Worm (Caenorhabditis elegans) whole organism, L1 larva: Measurements from ENCODE around the gene deb-1.

Source experiments
- C04F5.9 ChIP-seq: sonication (generic microtip); optimal IDR thresholded peaks from 2 replicates; lab custom pipeline; 2016; ENCODE audit warnings: missing genetic modification characterization, missing compliant biosample characterization
- C16A3.4 ChIP-seq: fragments of 150-350 bp; optimal IDR thresholded peaks from 2 replicates; lab custom pipeline; 2014; ENCODE audit warnings: missing biosample characterization, missing genetic modification characterization
- C34B4.2 ChIP-seq: sonication (generic microtip); optimal IDR thresholded peaks from 2 replicates; lab custom pipeline; 2017; ENCODE audit warnings: mild to moderate bottlenecking, missing genetic modification characterization, missing compliant biosample characterization
- alr-1 ChIP-seq: fragments of 200-800 bp; sonication (Bioruptor generic); optimal IDR thresholded peaks from 2 replicates; lab custom pipeline; 2018; ENCODE audit warnings: borderline replicate concordance, mild to moderate bottlenecking, missing genetic modification characterization, missing compliant biosample characterization
- ama-1 ChIP-seq: fragments of 150-350 bp; optimal IDR thresholded peaks from 2 replicates; lab custom pipeline; 2014
- blmp-1 ChIP-seq: fragments of 150-350 bp; optimal IDR thresholded peaks from 2 replicates; lab custom pipeline; 2014; ENCODE audit warnings: missing biosample characterization, missing genetic modification characterization
- ceh-63 ChIP-seq: fragments of 200-800 bp; sonication (Bioruptor generic); optimal IDR thresholded peaks from 2 replicates; lab custom pipeline; 2018; ENCODE audit warnings: mild to moderate bottlenecking, missing genetic modification characterization, missing compliant biosample characterization
- ceh-8 ChIP-seq: fragments of 200-800 bp; sonication (Bioruptor generic); optimal IDR thresholded peaks from 2 replicates; lab custom pipeline; 2018; ENCODE audit warnings: mild to moderate bottlenecking, missing genetic modification characterization, moderate library complexity, missing compliant biosample characterization
- ceh-82 ChIP-seq, 3 experiments: fragments of 150-350 bp in 1 of 3; sonication (generic microtip) in 2 of 3; optimal IDR thresholded peaks; 2 replicates each; lab custom pipeline; 2014 to 2017; ENCODE audit warnings: missing biosample characterization in 3 of 3, missing genetic modification characterization in 3 of 3
- ces-1 ChIP-seq: fragments of 150-350 bp; optimal IDR thresholded peaks from 2 replicates; lab custom pipeline; 2014; ENCODE audit warnings: missing biosample characterization, missing genetic modification reagents, missing genetic modification characterization
- efl-1 ChIP-seq, 4 experiments: fragments of 150-350 bp; optimal IDR thresholded peaks in 3 of 4; peaks in 1 of 4; 1 replicate in 1 of 4; 2 replicates in 3 of 4; lab custom pipeline; 2014; ENCODE audit warnings: missing biosample characterization in 2 of 4, missing genetic modification characterization in 2 of 4, missing genetic modification reagents in 2 of 4
- egl-27 ChIP-seq, 2 experiments: fragments of 150-350 bp in 1 of 2; sonication (generic microtip); optimal IDR thresholded peaks; 3 replicates each; lab custom pipeline; 2017 to 2018; ENCODE audit warnings: missing biosample characterization in 2 of 2, missing genetic modification characterization in 2 of 2, missing genetic modification reagents in 2 of 2
- ets-5 ChIP-seq: fragments of 200-800 bp; sonication (Bioruptor generic); IDR thresholded peaks from 2 replicates; pipeline ENCODE4 v1.3.6; 2022; ENCODE audit warnings: missing genetic modification characterization, missing compliant biosample characterization
- fkh-8 ChIP-seq: sonication (generic microtip); optimal IDR thresholded peaks from 2 replicates; lab custom pipeline; 2016; ENCODE audit warnings: mild to moderate bottlenecking, missing genetic modification characterization, missing compliant biosample characterization
- hlh-17 ChIP-seq: fragments of 200-800 bp; sonication (Bioruptor generic); optimal IDR thresholded peaks from 2 replicates; lab custom pipeline; 2018; ENCODE audit warnings: missing genetic modification characterization, mild to moderate bottlenecking, missing compliant biosample characterization, moderate library complexity, borderline replicate concordance
- hlh-4 ChIP-seq: sonication (generic microtip); optimal IDR thresholded peaks from 2 replicates; lab custom pipeline; 2016; ENCODE audit warnings: mild to moderate bottlenecking, missing genetic modification characterization, missing compliant biosample characterization
- isw-1 ChIP-seq: fragments of 200-800 bp; sonication (Bioruptor generic); IDR thresholded peaks from 2 replicates; pipeline ENCODE4 v1.3.6; 2022; ENCODE audit warnings: missing genetic modification characterization, missing compliant biosample characterization
- jun-1 ChIP-seq: fragments of 150-350 bp; optimal IDR thresholded peaks from 2 replicates; lab custom pipeline; 2014; ENCODE audit warnings: missing biosample characterization, missing genetic modification reagents, missing genetic modification characterization
- lin-35 ChIP-seq, 2 experiments: fragments of 150-350 bp; optimal IDR thresholded peaks; 2 replicates each; lab custom pipeline; 2014; ENCODE audit warnings: missing biosample characterization in 2 of 2, missing genetic modification characterization in 2 of 2, missing genetic modification reagents in 2 of 2
- mdl-1 ChIP-seq, 2 experiments: fragments of 150-350 bp; optimal IDR thresholded peaks; 2 replicates each; lab custom pipeline; 2014 to 2017; ENCODE audit warnings: missing biosample characterization in 2 of 2, missing genetic modification characterization in 2 of 2, inconsistent platforms in 1 of 2
- mef-2 ChIP-seq: fragments of 150-350 bp; optimal IDR thresholded peaks from 2 replicates; lab custom pipeline; 2014; ENCODE audit warnings: missing biosample characterization, missing genetic modification characterization
- mep-1 ChIP-seq: fragments of 150-350 bp; optimal IDR thresholded peaks from 2 replicates; lab custom pipeline; 2014; ENCODE audit warnings: missing biosample characterization, missing genetic modification characterization
- nhr-11 ChIP-seq: fragments of 150-350 bp; optimal IDR thresholded peaks from 2 replicates; lab custom pipeline; 2014; ENCODE audit warnings: missing biosample characterization, missing genetic modification characterization
- nhr-19 ChIP-seq: fragments of 200-800 bp; sonication (Bioruptor generic); conservative IDR thresholded peaks from 2 replicates; pipeline ENCODE4 v1.3.6; 2022; ENCODE audit warnings: missing genetic modification characterization, missing compliant biosample characterization
- nhr-237 ChIP-seq: fragments of 150-350 bp; optimal IDR thresholded peaks from 2 replicates; lab custom pipeline; 2014; ENCODE audit warnings: missing biosample characterization, missing genetic modification characterization
- nhr-28 ChIP-seq: fragments of 150-350 bp; optimal IDR thresholded peaks from 2 replicates; lab custom pipeline; 2014; ENCODE audit warnings: missing biosample characterization, missing genetic modification characterization
- nhr-84 ChIP-seq: sonication (generic microtip); optimal IDR thresholded peaks from 2 replicates; lab custom pipeline; 2017; ENCODE audit warnings: missing biosample characterization, missing genetic modification characterization
- nhr-85 ChIP-seq: sonication (generic microtip); peaks from one replicate; lab custom pipeline; 2016; ENCODE audit warnings: missing genetic modification characterization, inconsistent platforms, missing compliant biosample characterization
- pqm-1 ChIP-seq: sonication (generic microtip); optimal IDR thresholded peaks from 3 replicates; lab custom pipeline; 2017; ENCODE audit warnings: missing biosample characterization, missing genetic modification characterization
- rnt-1 ChIP-seq: sonication (generic microtip); optimal IDR thresholded peaks from 2 replicates; lab custom pipeline; 2016; ENCODE audit warnings: mild to moderate bottlenecking, missing genetic modification characterization, moderate library complexity, missing compliant biosample characterization
- sox-4 ChIP-seq: sonication (generic microtip); optimal IDR thresholded peaks from 2 replicates; lab custom pipeline; 2016; ENCODE audit warnings: missing genetic modification characterization, missing compliant biosample characterization
- tlp-1 ChIP-seq: fragments of 150-350 bp; optimal IDR thresholded peaks from 2 replicates; lab custom pipeline; 2014; ENCODE audit warnings: missing biosample characterization, missing genetic modification characterization
- unc-62 ChIP-seq: fragments of 150-350 bp; optimal IDR thresholded peaks from 2 replicates; lab custom pipeline; 2014; ENCODE audit warnings: missing biosample characterization, missing genetic modification reagents, missing genetic modification characterization
- unc-98 ChIP-seq: fragments of 200-800 bp; sonication (Bioruptor generic); IDR thresholded peaks from 2 replicates; pipeline ENCODE4 v1.3.6; 2022; ENCODE audit warnings: missing genetic modification characterization, missing compliant biosample characterization
- vab-15 ChIP-seq: sonication (generic microtip); optimal IDR thresholded peaks from 2 replicates; lab custom pipeline; 2017; ENCODE audit warnings: missing genotype, mild to moderate bottlenecking, missing genetic modification characterization, missing compliant biosample characterization
- zag-1 ChIP-seq: fragments of 150-350 bp; optimal IDR thresholded peaks from 2 replicates; lab custom pipeline; 2014; ENCODE audit warnings: missing biosample characterization, missing genetic modification characterization

The deb-1 gene

DNA sequence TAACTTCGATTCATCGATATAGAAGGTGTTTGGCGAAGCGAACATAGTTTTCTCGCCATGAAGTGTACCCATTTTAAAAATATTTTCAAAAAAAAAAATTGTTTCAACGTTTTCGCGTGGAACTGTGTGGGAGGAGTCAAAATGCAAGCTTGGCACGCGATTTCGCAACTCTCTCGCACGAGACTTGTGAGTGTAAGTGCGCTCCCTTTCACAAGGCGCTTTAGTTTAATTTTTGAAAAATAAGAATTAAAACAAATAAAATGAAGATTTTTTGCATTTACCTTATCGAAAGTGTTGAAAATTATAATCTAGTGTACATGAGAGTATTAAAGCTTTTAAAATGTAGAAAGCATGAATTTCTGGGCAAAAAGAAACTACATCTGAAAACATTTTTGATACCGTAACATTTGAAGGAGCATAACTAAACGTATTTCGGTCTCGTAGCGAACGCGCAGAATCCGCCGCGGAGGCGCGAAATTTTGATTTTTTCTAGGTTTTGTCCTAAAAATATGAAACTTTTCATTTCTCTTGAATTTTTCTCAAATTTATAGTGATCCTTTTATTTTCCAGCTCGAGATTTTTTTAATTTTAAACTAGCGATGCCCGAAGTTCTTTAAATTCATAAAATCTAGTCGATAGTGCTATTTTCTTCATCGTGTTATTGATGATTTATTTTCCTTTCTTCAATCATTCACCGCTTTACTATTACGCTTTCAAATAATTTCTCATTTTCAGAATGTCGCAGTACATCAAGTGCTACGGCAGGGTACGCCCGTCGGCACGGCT, 54.4 kb downstream of the deb-1 start, which contains the start of the genes cogc-2 and klp-18 (continued):
- TF ChIP-seq sox-4: peak; percentile 63
- TF ChIP-seq nhr-19 (GFP tag; lab: Robert Waterston, UW): peak; percentile 90
- peak; percentile 52 for TF ChIP-seq C04F5.9
- TF ChIP-seq rnt-1 (tag; lab: Kevin White, UChicago): peak; percentile 93
- peak; percentile 67 for TF ChIP-seq fkh-8 (tag; lab: Kevin White, UChicago)
- TF ChIP-seq unc-62 (GFP tag; lab: Kevin White, UChicago): no peak
- TF ChIP-seq nhr-237: no peak
- TF ChIP-seq C34B4.2 (tag; lab: Kevin White, UChicago): no peak
- TF ChIP-seq efl-1 (optimal IDR thresholded peaks at IDR 0.05; lab: Kevin White, UChicago): peak; percentile 96 to 97
- TF ChIP-seq efl-1 (GFP tag; optimal IDR thresholded peaks at IDR 0.05 in 1 of 2; lab: Kevin White, UChicago): peak; percentile 95 to 99
- no peak for TF ChIP-seq vab-15
- no peak for TF ChIP-seq mef-2 (tag; lab: Kevin White, UChicago)
- TF ChIP-seq ces-1: no peak
- TF ChIP-seq nhr-11 (tag; lab: Kevin White, UChicago): peak; percentile 7
- no peak for TF ChIP-seq alr-1 (tag; lab: Kevin White, UChicago)
- no peak for TF ChIP-seq ama-1 (lab: Kevin White, UChicago)
- TF ChIP-seq mdl-1 (tag; optimal IDR thresholded peaks at IDR 0.05; lab: Kevin White, UChicago): peak in 1 of 2 experiments; percentile 88
- TF ChIP-seq unc-98 (GFP tag; lab: Robert Waterston, UW): no peak
- peak; percentile 85 for TF ChIP-seq nhr-85 (tag; lab: Kevin White, UChicago)
- no peak for TF ChIP-seq pqm-1
- TF ChIP-seq jun-1 (tag; lab: Kevin White, UChicago): peak; percentile 44
- no peak for TF ChIP-seq nhr-28 (tag; lab: Kevin White, UChicago)
- no peak for TF ChIP-seq zag-1 (tag; lab: Kevin White, UChicago)
- TF ChIP-seq ets-5 (GFP tag; lab: Robert Waterston, UW): no peak
- no peak for TF ChIP-seq egl-27 (tag; optimal IDR thresholded peaks at IDR 0.05; lab: Kevin White, UChicago)
- TF ChIP-seq ceh-8: peak; percentile 45
- peak; percentile 81 for TF ChIP-seq mep-1 (tag; lab: Kevin White, UChicago)
- no peak for TF ChIP-seq hlh-17
- no peak for TF ChIP-seq ceh-63 (GFP tag; lab: Kevin White, UChicago)
- no peak for TF ChIP-seq tlp-1 (tag; lab: Kevin White, UChicago)
- TF ChIP-seq hlh-4 (tag; lab: Kevin White, UChicago): no peak
- peak; percentile 95 to 99 for TF ChIP-seq lin-35 (GFP tag; optimal IDR thresholded peaks at IDR 0.05; lab: Kevin White, UChicago)
- TF ChIP-seq ceh-82 (tag; optimal IDR thresholded peaks at IDR 0.05; lab: Kevin White, UChicago): peak; percentile 63 to 86 (median 75)
- peak; percentile 94 for TF ChIP-seq C16A3.4 (tag; lab: Kevin White, UChicago)

DNA sequence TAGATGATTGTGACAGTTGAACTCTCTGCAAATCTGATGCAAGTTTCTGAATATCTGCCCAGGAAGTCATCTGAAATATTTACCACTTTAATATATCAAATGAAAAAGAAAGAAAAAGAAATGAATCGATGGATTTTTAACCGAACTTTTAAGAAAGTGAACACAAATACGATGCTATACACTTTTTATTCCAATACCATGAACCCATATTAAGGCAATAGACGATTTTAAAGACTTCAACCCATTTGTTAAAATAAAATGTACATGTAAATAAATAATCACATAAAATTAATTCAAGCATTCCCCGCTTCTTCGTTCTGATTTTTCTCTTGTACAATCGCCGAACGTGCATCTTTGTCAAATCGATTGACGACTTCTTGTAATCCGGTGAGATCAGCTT, 57.3 kb downstream of the deb-1 start, which contains the start of gene ufl-1:
TSS of gene ufl-1 (minus strand) at position 70 of the 400 bp plus-strand sequence.
- no peak for TF ChIP-seq efl-1 (optimal IDR thresholded peaks at IDR 0.05; lab: Kevin White, UChicago)
- peak in 1 of 2 experiments; percentile 50 for TF ChIP-seq efl-1 (GFP tag; optimal IDR thresholded peaks at IDR 0.05 in 1 of 2; lab: Kevin White, UChicago)
- TF ChIP-seq isw-1 (GFP tag; lab: Robert Waterston, UW): no peak

DNA sequence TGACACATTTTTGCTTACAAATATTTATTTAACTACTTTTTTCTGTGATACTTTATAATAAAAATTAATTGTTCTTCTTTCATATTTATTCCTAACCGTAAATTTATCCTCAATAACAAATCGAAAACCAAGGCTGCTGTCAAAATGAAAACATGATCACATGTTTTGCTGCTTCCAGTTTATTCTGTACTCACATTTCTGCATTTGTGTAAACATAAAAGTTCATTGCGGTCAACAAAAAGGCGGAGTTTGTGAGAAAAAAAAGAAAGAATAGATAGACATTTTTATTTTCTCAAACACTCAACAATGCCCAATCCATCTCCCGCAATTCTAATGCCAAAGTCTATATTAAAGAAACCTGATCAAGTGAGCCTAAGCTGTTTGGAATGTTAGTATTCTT, 58.2 kb downstream of the deb-1 start, which contains the start of gene C06G3.3:
TSS of gene C06G3.3 (plus strand) at position 301 of the 400 bp plus-strand sequence.
- TF ChIP-seq nhr-84 (no peak), blmp-1 (tag; lab: Kevin White, UChicago) (peak; percentile 6)
